Worm (Caenorhabditis elegans) whole organism, mixed stage, embryonic: ENCODE data around the gene T23G7.2.

ENCODE experiments used
- elt-1 ChIP-seq: sonication (generic microtip); optimal IDR thresholded peaks from 2 replicates; lab custom pipeline; 2017; ENCODE audit warnings: missing genetic modification characterization, mild to moderate bottlenecking, missing compliant biosample characterization, antibody characterized with exemption, moderate library complexity, borderline replicate concordance; ENCODE audit not compliant: insufficient read depth
- ham-2 ChIP-seq: fragments of 200-800 bp; sonication (Bioruptor generic); optimal IDR thresholded peaks from 2 replicates; lab custom pipeline; 2018; ENCODE audit warnings: mild to moderate bottlenecking, missing genetic modification characterization, missing compliant biosample characterization
- lin-13 ChIP-seq: fragments of 150-350 bp; optimal IDR thresholded peaks from 2 replicates; lab custom pipeline; 2014; ENCODE audit warnings: missing biosample characterization, missing genetic modification characterization
- lin-32 ChIP-seq: fragments of 200-800 bp; sonication (Bioruptor generic); optimal IDR thresholded peaks from 2 replicates; lab custom pipeline; 2018; ENCODE audit warnings: mild to moderate bottlenecking, missing genetic modification characterization, missing compliant biosample characterization
- lsy-2 ChIP-seq: fragments of 150-350 bp; optimal IDR thresholded peaks from 2 replicates; lab custom pipeline; 2014; ENCODE audit warnings: missing biosample characterization, missing genetic modification characterization
- mls-2 ChIP-seq: sonication (generic microtip); optimal IDR thresholded peaks from 2 replicates; lab custom pipeline; 2016; ENCODE audit warnings: mild to moderate bottlenecking, missing genetic modification characterization, moderate library complexity, missing compliant biosample characterization
- nhr-237 ChIP-seq: fragments of 150-350 bp; optimal IDR thresholded peaks from 2 replicates; lab custom pipeline; 2014; ENCODE audit warnings: missing biosample characterization, missing genetic modification characterization
- nhr-76 ChIP-seq: sonication (generic microtip); optimal IDR thresholded peaks from 2 replicates; lab custom pipeline; 2017; ENCODE audit warnings: missing biosample characterization, missing genetic modification characterization
- snpc-4 ChIP-seq: fragments of 150-350 bp; optimal IDR thresholded peaks from 2 replicates; lab custom pipeline; 2014; ENCODE audit warnings: missing biosample characterization, missing genetic modification characterization
- unc-62 ChIP-seq: fragments of 150-350 bp; optimal IDR thresholded peaks from 2 replicates; lab custom pipeline; 2014; ENCODE audit warnings: missing biosample characterization, missing genetic modification reagents, missing genetic modification characterization

ce11 chrII:9158029-9158428 is 14.7 kb downstream of the T23G7.2 start, which contains the start of gene oac-54:
- TF ChIP-seq snpc-4 (tag; lab: Kevin White, UChicago): no peak
- TF ChIP-seq elt-1 (tag; lab: Kevin White, UChicago): no peak
- TF ChIP-seq ham-2 (GFP tag; lab: Kevin White, UChicago): no peak
- TF ChIP-seq lin-13: no peak
- TF ChIP-seq unc-62: no peak
- no peak for TF ChIP-seq nhr-237 (tag; lab: Kevin White, UChicago)
- TF ChIP-seq lsy-2 (tag; lab: Kevin White, UChicago): no peak
- no peak for TF ChIP-seq nhr-76
- no peak for TF ChIP-seq mls-2 (tag; lab: Kevin White, UChicago)
- TF ChIP-seq lin-32 (GFP tag; lab: Kevin White, UChicago): no peak
